Worm (Caenorhabditis elegans) whole organism, young adult: ENCODE data around the gene yif-1.
A peak's percentile ranks its signal among the peaks of the same experiment; 100 is the strongest.

Source experiments
- B0035.1 ChIP-seq: sonication (generic microtip); optimal IDR thresholded peaks from 2 replicates; lab custom pipeline; 2016; ENCODE audit warnings: missing genetic modification characterization, mild to moderate bottlenecking, missing compliant biosample characterization, missing genotype, missing genetic modification reagents
- F37B4.10 ChIP-seq: fragments of 200-800 bp; sonication (Bioruptor generic); IDR thresholded peaks from 2 replicates; pipeline ENCODE4 v1.3.6; 2022; ENCODE audit warnings: missing genetic modification characterization, missing compliant biosample characterization
- dpl-1 ChIP-seq: fragments of 150-350 bp; optimal IDR thresholded peaks from 2 replicates; lab custom pipeline; 2014; ENCODE audit warnings: missing biosample characterization, missing genetic modification reagents, missing genetic modification characterization
- ekl-4 ChIP-seq: fragments of 200-800 bp; sonication (Bioruptor generic); IDR thresholded peaks from 2 replicates; pipeline ENCODE4 v1.3.6; 2022; ENCODE audit warnings: missing genetic modification reagents, missing genetic modification characterization, missing compliant biosample characterization
- ets-4 ChIP-seq: fragments of 200-800 bp; sonication (Bioruptor generic); optimal IDR thresholded peaks from 2 replicates; lab custom pipeline; 2018; ENCODE audit warnings: mild to moderate bottlenecking, missing genetic modification characterization, missing compliant biosample characterization
- nhr-179 ChIP-seq: sonication (generic microtip); optimal IDR thresholded peaks from 2 replicates; lab custom pipeline; 2016; ENCODE audit warnings: mild to moderate bottlenecking, missing genetic modification characterization, missing compliant biosample characterization
- rec-8 ChIP-seq, 2 experiments: sonication (generic microtip); optimal IDR thresholded peaks; 2 replicates each; lab custom pipeline; 2016; ENCODE audit warnings: mild to moderate bottlenecking in 2 of 2, missing genetic modification characterization in 2 of 2, missing genetic modification reagents in 2 of 2, missing genotype in 2 of 2, missing biosample characterization in 1 of 2, missing compliant biosample characterization in 1 of 2, moderate library complexity in 1 of 2

DNA sequence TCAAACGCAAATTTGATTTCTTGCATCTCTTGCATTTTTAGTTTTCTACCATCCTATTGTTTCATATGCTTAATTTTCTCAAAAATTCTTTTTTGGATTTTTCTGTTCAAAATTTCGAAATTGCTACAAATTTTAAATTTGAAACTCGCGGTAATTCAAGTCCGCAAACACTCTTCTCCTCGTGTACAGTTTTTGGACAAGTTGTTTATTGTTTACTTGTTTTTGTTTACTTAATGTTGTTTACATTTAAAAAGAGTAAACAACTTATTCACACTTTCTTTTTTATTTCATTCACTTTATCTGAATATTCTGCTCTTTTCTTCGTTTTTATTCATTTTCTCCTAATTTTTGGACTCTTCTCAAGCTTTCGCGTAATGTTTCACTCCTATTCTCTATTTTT lies 36.4 kb downstream of the yif-1 start:
- no peak for TF ChIP-seq B0035.1 (tag; lab: Kevin White, UChicago)
- no peak for TF ChIP-seq F37B4.10 (GFP tag; lab: Robert Waterston, UW)
- TF ChIP-seq rec-8 (tag; optimal IDR thresholded peaks at IDR 0.05; lab: Kevin White, UChicago): no peak
- peak; percentile 64 for TF ChIP-seq dpl-1 (GFP tag; lab: Kevin White, UChicago)
- TF ChIP-seq ekl-4 (GFP tag; lab: Robert Waterston, UW): no peak
- TF ChIP-seq ets-4 (GFP tag; lab: Kevin White, UChicago): no peak
- TF ChIP-seq nhr-179 (tag; lab: Kevin White, UChicago): no peak
